Worm (Caenorhabditis elegans) whole organism, late embryonic: ENCODE data around the gene tag-273.

ENCODE experiments used
- ama-1 ChIP-seq: fragments of 150-350 bp; optimal IDR thresholded peaks from 2 replicates; lab custom pipeline; 2014
- ceh-18 ChIP-seq: sonication (generic microtip); optimal IDR thresholded peaks from 2 replicates; lab custom pipeline; 2016; ENCODE audit warnings: missing genetic modification characterization, missing compliant biosample characterization
- fkh-10 ChIP-seq: fragments of 150-350 bp; optimal IDR thresholded peaks from 2 replicates; lab custom pipeline; 2014; ENCODE audit warnings: missing biosample characterization, missing genetic modification reagents, missing genetic modification characterization
- tbx-7 ChIP-seq: sonication (generic microtip); optimal IDR thresholded peaks from 2 replicates; lab custom pipeline; 2016; ENCODE audit warnings: missing genotype, missing genetic modification characterization, missing compliant biosample characterization

DNA sequence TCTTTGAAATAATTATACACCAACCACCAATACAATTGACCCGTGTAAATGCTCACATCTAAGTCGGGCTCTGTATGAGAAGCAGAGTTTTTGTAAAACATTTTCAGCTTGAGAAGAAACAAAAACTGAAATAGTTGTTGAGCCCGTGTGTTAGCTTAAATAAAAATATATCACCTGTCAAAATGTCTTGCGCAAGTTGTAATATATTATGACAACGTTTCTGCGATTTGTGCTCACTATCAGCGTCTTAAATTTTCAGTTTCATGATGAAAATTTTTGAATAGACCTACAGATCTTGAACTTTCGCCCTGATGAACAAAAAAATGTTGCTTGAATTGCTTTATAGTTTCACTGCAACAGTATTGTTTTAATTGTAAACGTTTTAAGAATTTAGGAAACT, 30.0 kb upstream of the tag-273 start, which contains the start of gene T27E7.4:
- no peak for TF ChIP-seq ama-1
- no peak for TF ChIP-seq ceh-18 (tag; lab: Kevin White, UChicago)
- no peak for TF ChIP-seq fkh-10 (GFP tag; lab: Kevin White, UChicago)
- TF ChIP-seq tbx-7 (tag; lab: Kevin White, UChicago) = no peak
